Worm (Caenorhabditis elegans): Measurements from ENCODE around the gene pelo-1.

pelo-1 gene

ce11 chrIII:4193659-4194103 lies 10.3 kb downstream of the pelo-1 start, which contains the start of gene xbp-1 (continued):
- TF ChIP-seq unc-62 (GFP tag; optimal IDR thresholded peaks at IDR 0.05 in 1 of 2) (peak in 1 of 2 experiments; percentile 86), unc-62 (tag; optimal IDR thresholded peaks at IDR 0.05) (no peak), attf-4 (tag; optimal IDR thresholded peaks at IDR 0.05) (no peak), lsy-2 (tag; optimal IDR thresholded peaks at IDR 0.05) (peak; percentile 82 to 94), egl-43 (GFP tag; IDR thresholded peaks at IDR 0.05) (peak; percentile 65), T26A8.4 (GFP tag; IDR thresholded peaks at IDR 0.05) (peak; percentile 58), lin-13 (GFP tag; optimal IDR thresholded peaks at IDR 0.05) (peak; percentile 94), ces-1 (GFP tag; optimal IDR thresholded peaks at IDR 0.05) (no peak), daf-16 (GFP tag; optimal IDR thresholded peaks at IDR 0.05) (peak; percentile 15 to 92), daf-16 (tag; optimal IDR thresholded peaks at IDR 0.05) (peak; percentile 99), vab-7 (GFP tag; IDR thresholded peaks at IDR 0.05) (peak; percentile 71), snpc-4 (tag; optimal IDR thresholded peaks at IDR 0.05) (no peak), F49E8.2 (tag; optimal IDR thresholded peaks at IDR 0.05; ENCODE audit: borderline replicate concordance) (no peak), T20F7.1 (GFP tag; optimal IDR thresholded peaks at IDR 0.05) (peak; percentile 88), ztf-7 (tag; optimal IDR thresholded peaks at IDR 0.05) (peak; percentile 74), mxl-2 (GFP tag; conservative IDR thresholded peaks at IDR 0.05) (0 out of 2 replicates have a peak, but pooled peaks have one; percentile 17), egl-27 (tag; optimal IDR thresholded peaks at IDR 0.05) (peak; percentile 5), Y105C5A.15 (GFP tag; IDR thresholded peaks at IDR 0.05) (no peak), spr-3 (GFP tag; optimal IDR thresholded peaks at IDR 0.05) (peak; percentile 23), lin-39 (tag; optimal IDR thresholded peaks at IDR 0.05) (no peak)

- TF ChIP-seq T20F7.1 (GFP tag; optimal IDR thresholded peaks at IDR 0.05): peak; percentile 3
- TF ChIP-seq ama-1 (optimal IDR thresholded peaks at IDR 0.05): no peak
- TF ChIP-seq hlh-11 (tag; optimal IDR thresholded peaks at IDR 0.05): peak; percentile 34
- peak; percentile 34 for TF ChIP-seq nhr-28 (tag; optimal IDR thresholded peaks at IDR 0.05)
- TF ChIP-seq lin-13 (GFP tag; optimal IDR thresholded peaks at IDR 0.05): peak; percentile 10
- peak in 1 of 2 experiments; percentile 2 for TF ChIP-seq mdl-1 (tag; optimal IDR thresholded peaks at IDR 0.05)
- no peak for TF ChIP-seq ceh-82 (tag; optimal IDR thresholded peaks at IDR 0.05)
- TF ChIP-seq ctbp-1 (GFP tag; IDR thresholded peaks at IDR 0.05): no peak
- no peak for TF ChIP-seq pha-4 (GFP tag; IDR thresholded peaks at IDR 0.05)
- peak; percentile 49 for TF ChIP-seq pha-4 (tag; optimal IDR thresholded peaks at IDR 0.05)
- TF ChIP-seq mes-2 (tag; optimal IDR thresholded peaks at IDR 0.05; ENCODE audit: poor library complexity, severe bottlenecking): peak; percentile 68
- 0 out of 2 replicates have a peak, but pooled peaks have one; percentile 24 for TF ChIP-seq madf-9 (GFP tag; conservative IDR thresholded peaks at IDR 0.05)
- no peak for TF ChIP-seq dmd-6 (GFP tag; IDR thresholded peaks at IDR 0.05)
- TF ChIP-seq nhr-6 (tag; optimal IDR thresholded peaks at IDR 0.05): peak; percentile 79
- no peak for TF ChIP-seq daf-12 (tag; optimal IDR thresholded peaks at IDR 0.05)
- TF ChIP-seq attf-4 (tag; optimal IDR thresholded peaks at IDR 0.05): no peak
- TF ChIP-seq nhr-11 (tag; optimal IDR thresholded peaks at IDR 0.05): no peak
- TF ChIP-seq F44E2.7 (GFP tag; IDR thresholded peaks at IDR 0.05): no peak
- peak; percentile 1 for TF ChIP-seq dpl-1 (GFP tag; optimal IDR thresholded peaks at IDR 0.05)
- peak in 1 of 2 experiments; percentile 71 for TF ChIP-seq lsy-2 (tag; optimal IDR thresholded peaks at IDR 0.05)
- TF ChIP-seq T26A8.4 (GFP tag; IDR thresholded peaks at IDR 0.05): no peak
- TF ChIP-seq dve-1 (tag; optimal IDR thresholded peaks at IDR 0.05; ENCODE audit: insufficient read depth): peak; percentile 60
- peak; percentile 36 for TF ChIP-seq pqm-1 (tag; optimal IDR thresholded peaks at IDR 0.05)
- no peak for TF ChIP-seq daf-16 (GFP tag; optimal IDR thresholded peaks at IDR 0.05)
- peak; percentile 17 for TF ChIP-seq daf-16 (tag; optimal IDR thresholded peaks at IDR 0.05)
- TF ChIP-seq vab-7 (GFP tag; IDR thresholded peaks at IDR 0.05): no peak
- TF ChIP-seq hmg-1.1 (GFP tag; IDR thresholded peaks at IDR 0.05): no peak
- TF ChIP-seq mep-1 (tag; optimal IDR thresholded peaks at IDR 0.05): peak; percentile 49
These were observed 12.9 kb downstream of the pelo-1 start, which contains the start of gene dnj-16 for ce11 chrIII:4191091-4191638. Gene dnj-16 (plus strand): TSS chrIII:4191141.
